Worm (Caenorhabditis elegans) whole organism, mixed stage, embryonic: ENCODE data around the gene nhr-101.

Experiments
- M03D4.4 ChIP-seq: sonication (generic microtip); optimal IDR thresholded peaks from 2 replicates; lab custom pipeline; 2017; ENCODE audit warnings: mild to moderate bottlenecking, missing genetic modification characterization, missing compliant biosample characterization
- bed-3 ChIP-seq: fragments of 200-800 bp; sonication (Bioruptor generic); optimal IDR thresholded peaks from 3 replicates; lab custom pipeline; 2018; ENCODE audit warnings: mild to moderate bottlenecking, missing genetic modification characterization, moderate library complexity, missing compliant biosample characterization
- blmp-1 ChIP-seq: fragments of 150-350 bp; optimal IDR thresholded peaks from 2 replicates; lab custom pipeline; 2014; ENCODE audit warnings: missing biosample characterization, missing genetic modification characterization
- ceh-39 ChIP-seq: fragments of 150-350 bp; optimal IDR thresholded peaks from 2 replicates; lab custom pipeline; 2014; ENCODE audit warnings: missing biosample characterization, missing genetic modification characterization
- ceh-43 ChIP-seq: fragments of 200-800 bp; sonication (Bioruptor generic); optimal IDR thresholded peaks from 2 replicates; lab custom pipeline; 2018; ENCODE audit warnings: mild to moderate bottlenecking, missing genetic modification characterization, moderate library complexity, missing compliant biosample characterization
- ceh-83 ChIP-seq: fragments of 200-800 bp; sonication (Bioruptor generic); optimal IDR thresholded peaks from 2 replicates; lab custom pipeline; 2018; ENCODE audit warnings: mild to moderate bottlenecking, missing genetic modification characterization, missing compliant biosample characterization
- ces-1 ChIP-seq: fragments of 150-350 bp; optimal IDR thresholded peaks from 2 replicates; lab custom pipeline; 2014; ENCODE audit warnings: missing biosample characterization, missing genetic modification reagents, missing genetic modification characterization
- cnd-1 ChIP-seq: fragments of 200-800 bp; sonication (Bioruptor generic); optimal IDR thresholded peaks from 2 replicates; lab custom pipeline; 2018; ENCODE audit warnings: mild to moderate bottlenecking, missing genetic modification characterization, missing compliant biosample characterization
- drap-1 ChIP-seq: fragments of 200-800 bp; sonication (Bioruptor generic); optimal IDR thresholded peaks from 3 replicates; lab custom pipeline; 2018; ENCODE audit warnings: mild to moderate bottlenecking, missing genetic modification characterization, missing compliant biosample characterization
- elt-1 ChIP-seq: sonication (generic microtip); optimal IDR thresholded peaks from 2 replicates; lab custom pipeline; 2017; ENCODE audit warnings: missing genetic modification characterization, mild to moderate bottlenecking, missing compliant biosample characterization, antibody characterized with exemption, moderate library complexity, borderline replicate concordance; ENCODE audit not compliant: insufficient read depth
- elt-3 ChIP-seq: fragments of 150-350 bp; optimal IDR thresholded peaks from 2 replicates; lab custom pipeline; 2014; ENCODE audit warnings: missing biosample characterization, missing genetic modification characterization
- flh-1 ChIP-seq: fragments of 200-800 bp; sonication (Bioruptor generic); optimal IDR thresholded peaks from 2 replicates; lab custom pipeline; 2018; ENCODE audit warnings: mild to moderate bottlenecking, missing genetic modification characterization, moderate library complexity, missing compliant biosample characterization
- ham-2 ChIP-seq: fragments of 200-800 bp; sonication (Bioruptor generic); optimal IDR thresholded peaks from 2 replicates; lab custom pipeline; 2018; ENCODE audit warnings: mild to moderate bottlenecking, missing genetic modification characterization, missing compliant biosample characterization
- hlh-1 ChIP-seq: fragments of 150-350 bp; optimal IDR thresholded peaks from 2 replicates; lab custom pipeline; 2014; ENCODE audit warnings: missing biosample characterization, missing genetic modification reagents, missing genetic modification characterization
- lin-13 ChIP-seq: fragments of 150-350 bp; optimal IDR thresholded peaks from 2 replicates; lab custom pipeline; 2014; ENCODE audit warnings: missing biosample characterization, missing genetic modification characterization
- lin-32 ChIP-seq: fragments of 200-800 bp; sonication (Bioruptor generic); optimal IDR thresholded peaks from 2 replicates; lab custom pipeline; 2018; ENCODE audit warnings: mild to moderate bottlenecking, missing genetic modification characterization, missing compliant biosample characterization
- lsy-2 ChIP-seq: fragments of 150-350 bp; optimal IDR thresholded peaks from 2 replicates; lab custom pipeline; 2014; ENCODE audit warnings: missing biosample characterization, missing genetic modification characterization
- mab-5 ChIP-seq: fragments of 150-350 bp; optimal IDR thresholded peaks from 2 replicates; lab custom pipeline; 2014; ENCODE audit warnings: missing biosample characterization, missing genetic modification characterization
- mep-1 ChIP-seq: fragments of 150-350 bp; optimal IDR thresholded peaks from 2 replicates; lab custom pipeline; 2017; ENCODE audit warnings: missing biosample characterization, missing genetic modification reagents, missing genetic modification characterization, inconsistent platforms
- mls-2 ChIP-seq: sonication (generic microtip); optimal IDR thresholded peaks from 2 replicates; lab custom pipeline; 2016; ENCODE audit warnings: mild to moderate bottlenecking, missing genetic modification characterization, moderate library complexity, missing compliant biosample characterization
- nhr-12 ChIP-seq: fragments of 150-350 bp; optimal IDR thresholded peaks from 2 replicates; lab custom pipeline; 2014; ENCODE audit warnings: missing biosample characterization, missing genetic modification characterization
- nhr-2 ChIP-seq: fragments of 150-350 bp; optimal IDR thresholded peaks from 2 replicates; lab custom pipeline; 2014; ENCODE audit warnings: missing biosample characterization, missing genetic modification characterization
- nhr-237 ChIP-seq: fragments of 150-350 bp; optimal IDR thresholded peaks from 2 replicates; lab custom pipeline; 2014; ENCODE audit warnings: missing biosample characterization, missing genetic modification characterization
- nhr-28 ChIP-seq: fragments of 150-350 bp; optimal IDR thresholded peaks from 2 replicates; lab custom pipeline; 2014; ENCODE audit warnings: missing biosample characterization, missing genetic modification characterization
- nhr-76 ChIP-seq: sonication (generic microtip); optimal IDR thresholded peaks from 2 replicates; lab custom pipeline; 2017; ENCODE audit warnings: missing biosample characterization, missing genetic modification characterization
- pha-4 ChIP-seq: fragments of 150-350 bp; optimal IDR thresholded peaks from 2 replicates; lab custom pipeline; 2018; ENCODE audit warnings: missing biosample characterization, missing genetic modification reagents, missing genetic modification characterization
- sem-2 ChIP-seq: fragments of 200-800 bp; sonication (Bioruptor generic); optimal IDR thresholded peaks from 2 replicates; lab custom pipeline; 2018; ENCODE audit warnings: mild to moderate bottlenecking, missing genetic modification characterization, missing compliant biosample characterization
- snpc-4 ChIP-seq: fragments of 150-350 bp; optimal IDR thresholded peaks from 2 replicates; lab custom pipeline; 2014; ENCODE audit warnings: missing biosample characterization, missing genetic modification characterization
- sptf-1 ChIP-seq: sonication (generic microtip); optimal IDR thresholded peaks from 2 replicates; lab custom pipeline; 2017; ENCODE audit warnings: mild to moderate bottlenecking, missing genetic modification characterization, moderate library complexity, missing compliant biosample characterization
- tbx-8 ChIP-seq: fragments of 200-800 bp; sonication (Bioruptor generic); optimal IDR thresholded peaks from 2 replicates; lab custom pipeline; 2018; ENCODE audit warnings: mild to moderate bottlenecking, missing genetic modification characterization, moderate library complexity, missing compliant biosample characterization
- unc-120 ChIP-seq: sonication (generic microtip); optimal IDR thresholded peaks from 2 replicates; lab custom pipeline; 2017; ENCODE audit warnings: missing genetic modification characterization, missing compliant biosample characterization; ENCODE audit not compliant: poor library complexity, severe bottlenecking
- unc-39 ChIP-seq: fragments of 150-350 bp; optimal IDR thresholded peaks from 2 replicates; lab custom pipeline; 2014; ENCODE audit warnings: missing biosample characterization, missing genetic modification characterization
- unc-62 ChIP-seq: fragments of 150-350 bp; optimal IDR thresholded peaks from 2 replicates; lab custom pipeline; 2014; ENCODE audit warnings: missing biosample characterization, missing genetic modification reagents, missing genetic modification characterization
- zip-8 ChIP-seq: fragments of 150-350 bp; optimal IDR thresholded peaks from 2 replicates; lab custom pipeline; 2014; ENCODE audit warnings: missing biosample characterization, missing genetic modification characterization
- ztf-11 ChIP-seq: fragments of 150-350 bp; optimal IDR thresholded peaks from 2 replicates; lab custom pipeline; 2014; ENCODE audit warnings: missing biosample characterization, missing genetic modification characterization

Gene nhr-101

DNA sequence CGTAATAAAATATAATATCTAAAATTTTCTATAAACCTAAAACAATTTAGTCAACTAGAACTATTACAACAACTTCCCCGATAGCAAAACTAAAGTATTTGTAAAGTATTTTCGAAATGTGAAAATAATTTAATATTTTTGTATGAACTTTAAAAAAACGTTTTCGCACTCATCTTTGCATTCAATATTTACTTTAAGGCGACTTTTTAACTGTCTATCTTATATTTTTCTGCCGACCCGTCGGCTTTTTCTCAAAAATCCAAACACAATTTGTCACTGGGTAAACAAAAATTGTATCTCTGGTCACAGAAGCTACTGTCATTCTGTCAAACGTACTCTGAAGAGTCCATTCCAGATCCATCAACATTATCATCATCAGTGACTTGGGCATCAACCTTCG, 35.0 kb downstream of the nhr-101 start:
- TF ChIP-seq mab-5 (tag; lab: Kevin White, UChicago) (no peak), nhr-12 (tag; lab: Kevin White, UChicago) (no peak), flh-1 (GFP tag; lab: Kevin White, UChicago) (no peak), unc-120 (tag; lab: Kevin White, UChicago) (no peak), mep-1 (tag; lab: Kevin White, UChicago) (no peak), zip-8 (tag; lab: Kevin White, UChicago) (no peak), tbx-8 (no peak), ceh-39 (tag; lab: Kevin White, UChicago) (no peak), nhr-76 (tag; lab: Kevin White, UChicago) (no peak), mls-2 (tag; lab: Kevin White, UChicago) (no peak), snpc-4 (tag; lab: Kevin White, UChicago) (no peak), ztf-11 (tag; lab: Kevin White, UChicago) (no peak)

DNA sequence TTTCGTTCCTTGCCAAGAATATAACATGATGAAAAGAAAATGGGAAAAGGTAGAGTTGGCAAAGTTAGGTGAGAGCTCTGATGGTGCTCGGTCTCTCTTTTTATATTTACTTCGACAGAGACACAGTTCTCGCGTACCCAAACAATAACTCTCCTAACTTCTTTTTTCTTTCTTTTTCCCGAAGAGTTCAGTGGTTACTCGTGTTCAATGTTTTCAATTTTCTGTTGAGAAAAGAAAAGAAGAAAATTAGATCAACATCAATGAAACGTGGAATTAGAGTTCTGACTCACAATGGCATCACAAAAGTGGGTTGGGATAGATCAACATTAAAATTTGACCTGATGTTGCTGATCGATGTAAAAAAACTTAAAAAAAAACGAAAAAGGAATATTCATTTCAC, 36.1 kb downstream of the nhr-101 start, which contains the start of gene idpp-16:
TSS of gene idpp-16 (minus strand) at position 101 of the 400 bp plus-strand sequence.
- TF ChIP-seq hlh-1 (tag; lab: Kevin White, UChicago) (no peak), bed-3 (GFP tag; lab: Kevin White, UChicago) (no peak), nhr-237 (tag; lab: Kevin White, UChicago) (no peak), ceh-43 (no peak), lsy-2 (tag; lab: Kevin White, UChicago) (no peak), sptf-1 (tag; lab: Kevin White, UChicago) (no peak), unc-62 (GFP tag; lab: Kevin White, UChicago) (no peak), nhr-28 (tag; lab: Kevin White, UChicago) (no peak), elt-1 (tag; lab: Kevin White, UChicago) (no peak), cnd-1 (tag; lab: Kevin White, UChicago) (no peak)

DNA sequence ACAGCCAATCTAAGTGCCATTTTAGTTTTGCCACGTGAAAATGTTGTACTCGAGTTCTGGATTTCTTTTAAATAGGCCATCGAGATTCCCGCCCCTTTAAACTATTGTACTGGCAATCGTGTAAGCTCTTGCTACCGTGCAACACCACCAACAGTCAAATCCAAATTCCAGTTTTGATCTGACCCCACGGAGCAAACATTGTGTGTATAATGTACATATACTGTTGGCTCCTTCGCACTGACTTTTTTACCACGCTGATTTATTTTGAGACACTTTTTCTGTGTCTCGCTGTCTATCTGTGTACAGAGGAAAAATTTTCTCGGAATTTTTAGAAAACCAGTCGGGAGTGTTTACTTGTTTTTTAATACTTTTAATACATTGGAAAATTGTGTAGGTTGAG, 39.8 kb downstream of the nhr-101 start, which contains the start of gene piit-1:
TSS of gene piit-1 (minus strand) at position 101 of the 400 bp plus-strand sequence.
- TF ChIP-seq ceh-83 (GFP tag; lab: Kevin White, UChicago) (no peak), ztf-11 (tag; lab: Kevin White, UChicago) (no peak), bed-3 (GFP tag; lab: Kevin White, UChicago) (no peak), elt-3 (tag; lab: Kevin White, UChicago) (no peak), nhr-76 (tag; lab: Kevin White, UChicago) (no peak), mab-5 (tag; lab: Kevin White, UChicago) (no peak), lin-32 (GFP tag; lab: Kevin White, UChicago) (no peak), unc-120 (tag; lab: Kevin White, UChicago) (no peak)
- TF ChIP-seq, all 35 proteins: peak for 0

DNA sequence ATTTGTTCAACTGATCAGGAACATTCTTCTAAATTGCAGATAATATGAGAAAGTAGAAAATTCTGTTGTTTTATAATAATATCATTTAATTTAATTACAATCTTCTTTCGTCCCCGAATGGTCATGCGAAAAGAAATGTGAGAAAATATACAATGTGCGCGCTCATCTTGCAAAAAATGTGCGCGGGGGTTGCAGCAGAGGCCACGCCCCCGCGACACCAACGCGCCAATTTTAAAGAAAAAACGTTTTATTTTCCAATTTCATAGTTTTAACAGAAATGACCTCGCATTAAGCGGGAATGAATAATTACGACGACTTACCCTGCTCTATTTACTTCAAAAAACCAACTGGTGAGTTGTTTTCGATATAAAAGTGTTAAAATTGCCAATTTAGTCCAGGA, 40.2 kb downstream of the nhr-101 start, which contains the start of gene sas-5:
TSS of gene sas-5 (plus strand) at position 257 of the 400 bp plus-strand sequence.
- peak; percentile 70 for TF ChIP-seq mep-1 (tag; lab: Kevin White, UChicago)
- TF ChIP-seq nhr-28 (tag; lab: Kevin White, UChicago) = peak; percentile 5
- TF ChIP-seq lsy-2 (tag; lab: Kevin White, UChicago) = peak; percentile 73
- TF ChIP-seq mab-5 (tag; lab: Kevin White, UChicago) = peak; percentile 18
- no peak for TF ChIP-seq nhr-2 (tag; lab: Kevin White, UChicago)
- TF ChIP-seq lin-13 (tag; lab: Kevin White, UChicago) = peak; percentile 6
- no peak for TF ChIP-seq zip-8 (tag; lab: Kevin White, UChicago)
- TF ChIP-seq ceh-39 (tag; lab: Kevin White, UChicago) = no peak
- no peak for TF ChIP-seq ceh-43
- TF ChIP-seq nhr-12 (tag; lab: Kevin White, UChicago) = peak; percentile 37
- peak; percentile 83 for TF ChIP-seq hlh-1 (tag; lab: Kevin White, UChicago)
- TF ChIP-seq drap-1 (GFP tag; lab: Kevin White, UChicago) = peak; percentile 88
- peak; percentile 48 for TF ChIP-seq lin-32 (GFP tag; lab: Kevin White, UChicago)
- peak; percentile 51 for TF ChIP-seq sem-2 (GFP tag; lab: Kevin White, UChicago)
- peak; percentile 80 for TF ChIP-seq tbx-8
- TF ChIP-seq elt-1 (tag; lab: Kevin White, UChicago) = peak; percentile 5
- TF ChIP-seq nhr-237 (tag; lab: Kevin White, UChicago) = peak; percentile 53
- peak; percentile 12 for TF ChIP-seq elt-3 (tag; lab: Kevin White, UChicago)
- peak; percentile 87 for TF ChIP-seq M03D4.4
- TF ChIP-seq snpc-4 (tag; lab: Kevin White, UChicago) = no peak
- TF ChIP-seq nhr-76 (tag; lab: Kevin White, UChicago) = peak; percentile 19
- peak; percentile 37 for TF ChIP-seq pha-4 (tag; lab: Kevin White, UChicago)
- peak; percentile 89 for TF ChIP-seq mls-2 (tag; lab: Kevin White, UChicago)
- TF ChIP-seq cnd-1 (tag; lab: Kevin White, UChicago) = peak; percentile 73
- peak; percentile 81 for TF ChIP-seq ceh-83 (GFP tag; lab: Kevin White, UChicago)
- peak; percentile 55 for TF ChIP-seq ces-1 (GFP tag; lab: Kevin White, UChicago)
- TF ChIP-seq unc-39 = no peak
- peak; percentile 55 for TF ChIP-seq ham-2 (GFP tag; lab: Kevin White, UChicago)
- peak; percentile 45 for TF ChIP-seq blmp-1
- TF ChIP-seq sptf-1 (tag; lab: Kevin White, UChicago) = peak; percentile 94
- peak; percentile 77 for TF ChIP-seq ztf-11 (tag; lab: Kevin White, UChicago)
- TF ChIP-seq bed-3 (GFP tag; lab: Kevin White, UChicago) = peak; percentile 62
- no peak for TF ChIP-seq unc-62 (GFP tag; lab: Kevin White, UChicago)
- TF ChIP-seq flh-1 (GFP tag; lab: Kevin White, UChicago) = peak; percentile 75
- peak; percentile 92 for TF ChIP-seq unc-120 (tag; lab: Kevin White, UChicago)
